Worm (Caenorhabditis elegans): Measurements from ENCODE around the gene gcy-7.

Gene gcy-7

DNA sequence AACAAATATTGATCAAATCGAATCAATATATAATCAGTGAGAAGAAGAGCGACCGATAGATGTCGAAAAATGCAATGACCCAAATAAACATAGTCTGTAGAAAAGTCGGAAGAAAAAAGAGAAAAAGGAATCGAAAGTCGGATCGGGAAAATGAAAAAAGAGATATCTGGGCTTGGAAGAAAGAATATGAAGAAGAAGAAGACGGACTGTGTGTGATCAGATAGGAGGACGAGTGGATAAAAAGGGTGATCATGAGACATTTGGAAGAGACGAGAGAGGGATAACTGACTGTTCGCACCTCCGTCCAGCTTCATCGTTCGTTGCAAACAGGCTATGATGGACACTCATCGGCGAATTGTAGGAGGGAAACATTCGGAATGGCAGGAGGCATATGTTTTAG, 22.4 kb downstream of the gcy-7 start:
- TF ChIP-seq unc-62 (GFP tag; optimal IDR thresholded peaks at IDR 0.05 in 1 of 2) = peak in 1 of 2 experiments; percentile 37
- TF ChIP-seq unc-62 (tag; optimal IDR thresholded peaks at IDR 0.05) = no peak
- peak; percentile 37 for TF ChIP-seq hlh-30 (tag; optimal IDR thresholded peaks at IDR 0.05; ENCODE audit: insufficient read depth)
- TF ChIP-seq nhr-28 (tag; optimal IDR thresholded peaks at IDR 0.05) = peak; percentile 26
- TF ChIP-seq mxl-3 (GFP tag; optimal IDR thresholded peaks at IDR 0.05) = peak; percentile 55
- peak; percentile 67 for TF ChIP-seq hlh-11 (tag; optimal IDR thresholded peaks at IDR 0.05)
- TF ChIP-seq nhr-111 (GFP tag; optimal IDR thresholded peaks at IDR 0.05) = no peak
- no peak for TF ChIP-seq skn-1 (tag; optimal IDR thresholded peaks at IDR 0.05)

DNA sequence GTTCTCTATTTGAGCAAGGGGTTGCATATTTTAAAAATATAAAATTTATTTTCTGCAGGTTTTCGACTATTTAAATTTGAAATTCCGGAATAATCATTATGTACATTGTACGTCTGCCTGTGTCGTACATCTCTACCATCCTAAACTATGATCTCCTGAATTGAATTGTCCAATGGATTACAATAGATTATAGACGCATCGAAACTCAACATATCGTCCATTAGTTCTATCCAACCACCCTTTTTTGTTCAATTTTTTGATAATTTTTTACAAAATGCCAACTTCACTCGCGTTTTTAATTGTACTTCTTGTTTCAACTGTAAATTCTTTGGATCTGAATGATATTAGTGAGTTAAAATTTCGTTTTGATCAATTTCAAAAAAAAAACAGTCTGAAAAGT, 23.2 kb downstream of the gcy-7 start, which contains the start of gene F52E1.2:
Gene F52E1.2, plus strand, starts transcription at position 190 of the 400 bp plus-strand sequence.
- TF ChIP-seq ceh-32 (tag; optimal IDR thresholded peaks at IDR 0.05; ENCODE audit: poor library complexity) = no peak
- peak in 1 of 2 experiments; percentile 93 for TF ChIP-seq unc-62 (GFP tag; optimal IDR thresholded peaks at IDR 0.05 in 1 of 2)
- no peak for TF ChIP-seq unc-62 (tag; optimal IDR thresholded peaks at IDR 0.05)

DNA sequence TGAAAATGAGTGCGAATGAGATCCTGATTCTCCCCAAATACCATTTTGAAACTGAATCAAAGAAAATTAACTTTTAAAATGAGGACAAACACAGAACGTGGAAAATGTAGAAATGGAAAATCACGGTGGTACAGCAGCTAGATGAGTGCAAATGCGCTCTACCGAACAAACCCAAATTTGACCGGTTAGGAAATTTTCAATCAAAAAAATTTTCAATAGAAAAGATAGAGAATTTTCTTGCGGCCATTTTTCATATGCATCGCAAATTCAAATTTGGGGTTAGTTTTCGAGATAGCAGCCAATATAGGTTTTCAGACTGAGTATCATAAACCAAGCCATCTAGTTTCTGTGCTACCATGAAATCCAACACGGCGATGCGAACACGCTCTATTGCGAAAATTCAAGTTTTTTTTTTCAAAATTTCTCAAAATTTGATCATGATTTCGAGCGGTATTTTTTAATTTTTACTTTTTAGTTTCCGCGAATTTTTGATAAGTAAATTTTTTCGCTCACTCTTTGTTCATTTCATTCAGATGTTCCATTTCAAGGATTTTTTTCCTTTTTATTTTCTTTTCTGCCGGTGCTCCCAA, 26.4 kb downstream of the gcy-7 start, which contains the start of gene vha-18:
Gene vha-18, minus strand, starts transcription at position 51 of the 590 bp plus-strand sequence.
- TF ChIP-seq Y48G9A.11 (GFP tag; IDR thresholded peaks at IDR 0.05) (peak; percentile 90), lin-38 (GFP tag; IDR thresholded peaks at IDR 0.05) (peak; percentile 97), zip-2 (tag; optimal IDR thresholded peaks at IDR 0.05) (no peak), F49E8.2 (tag; optimal IDR thresholded peaks at IDR 0.05; ENCODE audit: borderline replicate concordance) (peak; percentile 88), snpc-1.2 (GFP tag; IDR thresholded peaks at IDR 0.05) (peak; percentile 71), unc-130 (GFP tag; optimal IDR thresholded peaks at IDR 0.05) (peak; percentile 86), D1046.2 (GFP tag; IDR thresholded peaks at IDR 0.05) (no peak)

DNA sequence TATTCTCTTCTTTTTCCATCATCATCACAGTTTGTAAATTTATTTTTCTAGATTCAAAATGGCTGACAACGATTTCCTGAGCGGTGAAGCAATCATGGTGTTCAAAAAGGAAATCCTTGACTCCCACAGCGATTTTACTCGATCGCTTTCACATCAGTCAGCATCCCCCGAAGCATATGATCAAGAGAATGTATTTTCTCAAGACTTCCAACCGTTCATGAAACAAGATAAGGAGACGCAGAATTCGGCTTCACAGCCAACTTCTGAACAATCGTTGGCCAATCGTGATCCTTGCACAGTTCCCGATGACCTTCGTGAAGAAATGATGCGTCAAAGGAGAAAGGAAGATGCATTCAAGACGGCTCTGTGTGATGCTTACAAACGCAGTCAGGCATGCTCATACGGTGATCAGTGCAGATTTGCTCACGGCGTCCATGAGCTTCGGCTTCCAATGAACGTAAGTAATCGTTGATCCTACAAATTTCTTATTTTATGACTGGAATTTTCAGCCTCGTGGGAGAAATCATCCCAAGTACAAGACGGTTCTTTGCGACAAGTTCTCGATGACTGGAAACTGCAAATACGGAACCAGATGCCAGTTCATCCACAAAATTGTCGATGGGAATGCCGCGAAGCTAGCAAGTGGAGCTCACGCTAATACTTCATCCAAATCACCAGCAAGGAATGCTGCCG, 27.0 kb downstream of the gcy-7 start, which contains the start of gene pos-1:
Gene pos-1, plus strand, starts transcription at position 51 of the 693 bp plus-strand sequence.
- TF ChIP-seq D1046.2 (GFP tag; IDR thresholded peaks at IDR 0.05) = no peak
- peak; percentile 97 for TF ChIP-seq aha-1 (tag)

DNA sequence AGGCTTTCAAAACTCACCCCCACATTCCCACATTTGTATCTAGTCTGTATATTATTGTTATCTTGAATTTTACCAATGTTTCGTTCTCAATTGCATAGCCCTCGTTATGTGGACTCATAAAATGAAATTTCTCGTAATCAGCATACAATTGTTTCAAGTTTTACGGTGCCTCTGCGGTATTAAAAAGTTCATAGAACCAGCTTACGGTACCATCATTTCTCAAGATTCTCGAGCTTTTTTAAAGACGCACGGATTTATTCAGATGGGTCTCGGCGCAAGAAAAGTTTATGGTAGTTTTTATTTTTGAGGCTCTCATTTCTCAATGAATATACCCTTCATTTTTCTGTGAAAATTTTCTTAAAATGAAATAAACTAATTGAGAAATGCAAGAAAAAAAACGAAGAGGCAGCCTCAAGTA, 28.0 kb downstream of the gcy-7 start:
- TF ChIP-seq lin-29 (GFP tag; IDR thresholded peaks at IDR 0.05) = no peak
- peak; percentile 37 for TF ChIP-seq unc-130 (GFP tag; optimal IDR thresholded peaks at IDR 0.05)
- no peak for TF ChIP-seq hmg-1.1 (GFP tag; IDR thresholded peaks at IDR 0.05)
- TF ChIP-seq rbr-2 (tag; optimal IDR thresholded peaks at IDR 0.05) = no peak
- TF ChIP-seq nhr-102 (tag; optimal IDR thresholded peaks at IDR 0.05) = peak; percentile 38
- TF ChIP-seq php-3 (GFP tag; IDR thresholded peaks at IDR 0.05) = 0 out of 2 replicates have a peak, but pooled peaks have one; percentile 5
- peak; percentile 78 for TF ChIP-seq F49E8.2 (tag; optimal IDR thresholded peaks at IDR 0.05; ENCODE audit: borderline replicate concordance)
- peak; percentile 42 for TF ChIP-seq spr-3 (GFP tag; optimal IDR thresholded peaks at IDR 0.05)
- TF ChIP-seq T26A8.4 (GFP tag; IDR thresholded peaks at IDR 0.05) = no peak
- TF ChIP-seq mdl-1 (tag; optimal IDR thresholded peaks at IDR 0.05) = no peak
- TF ChIP-seq lin-38 (GFP tag; IDR thresholded peaks at IDR 0.05) = peak; percentile 70
- TF ChIP-seq snpc-1.2 (GFP tag; IDR thresholded peaks at IDR 0.05) = peak; percentile 58; the same call in 1 of the 2 replicates
- TF ChIP-seq nhr-48 (tag; optimal IDR thresholded peaks at IDR 0.05) = peak; percentile 29

DNA sequence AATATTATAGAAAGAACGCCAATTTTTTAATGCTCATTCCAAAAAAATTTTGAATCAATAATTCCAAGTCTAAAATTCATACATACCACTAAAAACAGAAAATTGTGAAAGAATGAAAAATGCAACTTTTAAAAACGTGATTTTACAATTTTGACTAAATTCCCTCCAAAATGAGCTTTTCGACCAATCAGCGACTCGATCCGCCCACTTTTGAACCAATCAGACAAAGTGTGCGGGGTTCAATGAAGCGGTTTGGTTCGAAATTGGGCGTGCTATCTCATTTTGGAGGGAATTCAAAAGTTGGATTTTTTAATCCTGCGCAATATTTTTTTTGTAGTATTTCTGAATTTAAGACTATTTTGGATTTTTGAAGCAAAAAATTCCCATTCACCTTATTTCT, 30.1 kb downstream of the gcy-7 start:
- no peak for TF ChIP-seq nhr-102 (tag; optimal IDR thresholded peaks at IDR 0.05)
- no peak for TF ChIP-seq sdz-12 (GFP tag; optimal IDR thresholded peaks at IDR 0.05)
- no peak for TF ChIP-seq lir-3 (tag; optimal IDR thresholded peaks at IDR 0.05)
- TF ChIP-seq zag-1 (tag; optimal IDR thresholded peaks at IDR 0.05) = no peak
- TF ChIP-seq egl-27 (tag; optimal IDR thresholded peaks at IDR 0.05) = no peak
- TF ChIP-seq snpc-4 (tag; optimal IDR thresholded peaks at IDR 0.05) = no peak
- TF ChIP-seq Y5F2A.4 (GFP tag; optimal IDR thresholded peaks at IDR 0.05) = no peak
- TF ChIP-seq ama-1 (optimal IDR thresholded peaks at IDR 0.05) = no peak
